Fruit fly (Drosophila melanogaster): ENCODE results near the gene HBS1.
A peak's percentile ranks its signal among the peaks of the same experiment; 100 is the strongest.

HBS1 gene

DNA sequence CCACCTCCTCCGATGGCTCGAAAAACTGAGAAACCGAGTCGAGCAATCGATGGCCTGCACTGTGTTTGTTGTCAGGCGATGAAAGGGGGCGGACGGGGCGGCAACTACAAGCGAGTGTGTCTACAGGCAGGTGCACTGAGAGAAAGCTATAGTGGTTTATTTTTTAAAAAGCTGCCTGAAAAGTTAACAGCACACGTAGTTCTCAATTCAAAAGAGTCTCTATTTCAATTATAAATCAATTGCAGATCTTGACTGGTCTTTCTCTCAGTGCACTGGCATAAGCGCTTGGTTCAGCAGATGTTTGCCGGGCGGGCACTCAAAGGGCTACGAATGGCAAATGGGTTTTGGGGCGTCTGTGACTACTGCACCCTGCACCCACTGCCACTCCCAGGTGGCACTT lies 15.7 kb upstream of the HBS1 start (continued):
- TF ChIP-seq Eip75B (GFP tag; optimal IDR thresholded peaks at IDR 0.05) (peak; percentile 25), Gug (GFP tag; IDR thresholded peaks at IDR 0.05) (peak; percentile 70), CG4318 (GFP tag; optimal IDR thresholded peaks at IDR 0.05) (no peak), Sox15 (GFP tag; optimal IDR thresholded peaks at IDR 0.05) (no peak), CG6163 (GFP tag; IDR thresholded peaks at IDR 0.05) (peak; percentile 83), acj6 (GFP tag; optimal IDR thresholded peaks at IDR 0.05) (no peak), CG10669 (GFP tag; optimal IDR thresholded peaks at IDR 0.05) (peak; percentile 40)

dm6 chr3L:1876215-1876625 lies 11.2 kb upstream of the HBS1 start, which contains the start of gene dre4:
dre4 (minus strand) TSS chr3L:1876312.
- TF ChIP-seq OdsH (GFP tag; optimal IDR thresholded peaks at IDR 0.05) (no peak), Blimp-1 (GFP tag; optimal IDR thresholded peaks at IDR 0.05) (no peak), CG6276 (GFP tag; optimal IDR thresholded peaks at IDR 0.05) (peak; percentile 62), dac (GFP tag; optimal IDR thresholded peaks at IDR 0.05) (no peak), Sox102F (GFP tag; optimal IDR thresholded peaks at IDR 0.05) (peak; percentile 59), CG7368 (GFP tag; optimal IDR thresholded peaks at IDR 0.05) (peak; percentile 52), Hr39 (GFP tag; optimal IDR thresholded peaks at IDR 0.05) (peak; percentile 54), fd85E (GFP tag; optimal IDR thresholded peaks at IDR 0.05) (no peak), CG1621 (tag; optimal IDR thresholded peaks at IDR 0.05) (peak; percentile 100), CG6854 (GFP tag; optimal IDR thresholded peaks at IDR 0.05) (no peak), Eip75B (GFP tag; optimal IDR thresholded peaks at IDR 0.05) (no peak), dsx (GFP tag; optimal IDR thresholded peaks at IDR 0.05; ENCODE audit: poor library complexity, severe bottlenecking) (peak; percentile 45), CG8319 (GFP tag; optimal IDR thresholded peaks at IDR 0.05) (peak; percentile 9), fd59A (GFP tag; optimal IDR thresholded peaks at IDR 0.05) (no peak), CG11294 (GFP tag; IDR thresholded peaks at IDR 0.05) (peak; percentile 42; the same call in 1 of the 2 replicates), spab (GFP tag; optimal IDR thresholded peaks at IDR 0.05) (peak; percentile 40), CG16779 (tag; optimal IDR thresholded peaks at IDR 0.05) (peak; percentile 19), CG15336 (GFP tag; IDR thresholded peaks at IDR 0.05) (peak; percentile 76), Eip78C (GFP tag) (peak; percentile 80), CG3032 (tag; optimal IDR thresholded peaks at IDR 0.05) (peak; percentile 51), Sox14 (GFP tag; optimal IDR thresholded peaks at IDR 0.05) (peak; percentile 75), lz (GFP tag; optimal IDR thresholded peaks at IDR 0.05) (peak; percentile 59), net (GFP tag; optimal IDR thresholded peaks at IDR 0.05) (peak; percentile 46), CG6163 (GFP tag; IDR thresholded peaks at IDR 0.05) (peak; percentile 66; the same call in 1 of the 3 replicates), Smox (GFP tag; optimal IDR thresholded peaks at IDR 0.05) (no peak), acj6 (GFP tag; optimal IDR thresholded peaks at IDR 0.05) (no peak), Ets21C (GFP tag; optimal IDR thresholded peaks at IDR 0.05) (peak; percentile 35), Hr4 (GFP tag; optimal IDR thresholded peaks at IDR 0.05) (peak; percentile 68), cyc (GFP tag; optimal IDR thresholded peaks at IDR 0.05) (peak; percentile 71), Met (GFP tag; optimal IDR thresholded peaks at IDR 0.05) (no peak), salr (GFP tag; optimal IDR thresholded peaks at IDR 0.05) (peak in 1 of 2 experiments; percentile 22), Eip93F (GFP tag; optimal IDR thresholded peaks at IDR 0.05) (no peak), CG9139 (GFP tag; optimal IDR thresholded peaks at IDR 0.05) (no peak), pdm3 (GFP tag; optimal IDR thresholded peaks at IDR 0.05) (no peak), topi (GFP tag; optimal IDR thresholded peaks at IDR 0.05) (peak; percentile 63), ss (GFP tag; optimal IDR thresholded peaks at IDR 0.05) (no peak), vri (GFP tag; optimal IDR thresholded peaks at IDR 0.05) (no peak), fkh (GFP tag; optimal IDR thresholded peaks at IDR 0.05) (no peak), Ets96B (tag; optimal IDR thresholded peaks at IDR 0.05) (peak; percentile 68), CG6808 (GFP tag; optimal IDR thresholded peaks at IDR 0.05) (no peak), achi (GFP tag; optimal IDR thresholded peaks at IDR 0.05) (peak; percentile 83), svp (GFP tag) (no peak), Hr38 (GFP tag; optimal IDR thresholded peaks at IDR 0.05) (no peak), CG10669 (GFP tag; optimal IDR thresholded peaks at IDR 0.05) (no peak), CG31627 (GFP tag; optimal IDR thresholded peaks at IDR 0.05) (peak; percentile 52), CG8632 (GFP tag; optimal IDR thresholded peaks at IDR 0.05) (peak; percentile 50), Lpt (GFP tag; optimal IDR thresholded peaks at IDR 0.05) (peak; percentile 31)

All from whole organism, prepupa.